Worm (Caenorhabditis elegans) whole organism, L4 larva: ENCODE results near the gene sdz-35.

Source experiments
- F10B5.3 ChIP-seq: sonication (generic microtip); optimal IDR thresholded peaks from 2 replicates; lab custom pipeline; 2016; ENCODE audit warnings: mild to moderate bottlenecking, missing genetic modification characterization, missing compliant biosample characterization
- F26F4.8 ChIP-seq: fragments of 200-800 bp; sonication (Bioruptor generic); conservative IDR thresholded peaks from 2 replicates; pipeline ENCODE4 v1.3.6; 2022; ENCODE audit warnings: missing genetic modification characterization, missing compliant biosample characterization
- F49E8.2 ChIP-seq: sonication (generic microtip); optimal IDR thresholded peaks from 2 replicates; lab custom pipeline; 2016; ENCODE audit warnings: missing compliant biosample characterization, mild to moderate bottlenecking, missing genetic modification characterization, borderline replicate concordance
- ZK337.2 ChIP-seq: fragments of 200-800 bp; sonication (Bioruptor generic); IDR thresholded peaks from 2 replicates; pipeline ENCODE4 v1.3.6; 2022; ENCODE audit warnings: missing genetic modification reagents, missing genetic modification characterization, missing compliant biosample characterization
- aha-1 ChIP-seq: fragments of 150-350 bp; peaks from one replicate; lab custom pipeline; 2014; ENCODE audit warnings: missing biosample characterization, missing genetic modification characterization
- attf-4 ChIP-seq: sonication (generic microtip); optimal IDR thresholded peaks from 3 replicates; lab custom pipeline; 2017; ENCODE audit warnings: missing biosample characterization, missing genetic modification characterization
- ceh-20 ChIP-seq: fragments of 200-800 bp; sonication (Bioruptor generic); IDR thresholded peaks from 2 replicates; pipeline ENCODE4 v1.3.6; 2022; ENCODE audit warnings: missing genetic modification reagents, missing genetic modification characterization, missing compliant biosample characterization
- ceh-32 ChIP-seq: sonication (generic microtip); optimal IDR thresholded peaks from 2 replicates; lab custom pipeline; 2016; ENCODE audit warnings: mild to moderate bottlenecking, missing genetic modification characterization, missing compliant biosample characterization; ENCODE audit not compliant: poor library complexity
- daf-16 ChIP-seq, 3 experiments: sonication (generic microtip); optimal IDR thresholded peaks; 2 replicates each; lab custom pipeline; 2016 to 2017; ENCODE audit warnings: missing genetic modification characterization in 3 of 3, missing genetic modification reagents in 3 of 3, mild to moderate bottlenecking in 2 of 3, missing compliant biosample characterization in 2 of 3, missing biosample characterization in 1 of 3, moderate library complexity in 1 of 3
- daf-19 ChIP-seq: fragments of 200-800 bp; sonication (Bioruptor generic); conservative IDR thresholded peaks from 2 replicates; pipeline ENCODE4 v1.3.6; 2022; ENCODE audit warnings: missing genetic modification characterization, missing compliant biosample characterization
- dmd-6 ChIP-seq: fragments of 200-800 bp; sonication (Bioruptor generic); IDR thresholded peaks from 2 replicates; pipeline ENCODE4 v1.3.6; 2022; ENCODE audit warnings: missing genetic modification reagents, missing genetic modification characterization, missing compliant biosample characterization
- dmd-9 ChIP-seq: fragments of 200-800 bp; sonication (Bioruptor generic); IDR thresholded peaks from 2 replicates; pipeline ENCODE4 v1.3.6; 2022; ENCODE audit warnings: missing genetic modification reagents, missing genetic modification characterization, missing compliant biosample characterization
- dpl-1 ChIP-seq: fragments of 150-350 bp; optimal IDR thresholded peaks from 2 replicates; lab custom pipeline; 2014; ENCODE audit warnings: missing biosample characterization, missing genetic modification reagents, missing genetic modification characterization
- dve-1 ChIP-seq: sonication (generic microtip); optimal IDR thresholded peaks from 2 replicates; lab custom pipeline; 2017; ENCODE audit warnings: antibody characterized with exemption, mild to moderate bottlenecking, missing genetic modification characterization, missing compliant biosample characterization; ENCODE audit not compliant: insufficient read depth
- gei-8 ChIP-seq: fragments of 200-800 bp; sonication (Bioruptor generic); optimal IDR thresholded peaks from 2 replicates; lab custom pipeline; 2018; ENCODE audit warnings: mild to moderate bottlenecking, missing genetic modification characterization, missing compliant biosample characterization
- hlh-30 ChIP-seq: sonication (generic microtip); optimal IDR thresholded peaks from 2 replicates; lab custom pipeline; 2017; ENCODE audit warnings: antibody characterized with exemption, mild to moderate bottlenecking, missing genetic modification characterization, missing compliant biosample characterization; ENCODE audit not compliant: insufficient read depth
- jun-1 ChIP-seq: fragments of 150-350 bp; optimal IDR thresholded peaks from 2 replicates; lab custom pipeline; 2014; ENCODE audit warnings: missing biosample characterization, missing genetic modification reagents, missing genetic modification characterization
- lir-3 ChIP-seq: sonication (generic microtip); optimal IDR thresholded peaks from 2 replicates; lab custom pipeline; 2016; ENCODE audit warnings: mild to moderate bottlenecking, missing genetic modification characterization, missing compliant biosample characterization
- mep-1 ChIP-seq: fragments of 150-350 bp; sonication (generic microtip); optimal IDR thresholded peaks from 3 replicates; lab custom pipeline; 2014; ENCODE audit warnings: missing biosample characterization, missing genetic modification characterization
- mes-2 ChIP-seq: sonication (generic microtip); optimal IDR thresholded peaks from 2 replicates; lab custom pipeline; 2016; ENCODE audit warnings: missing genotype, mild to moderate bottlenecking, missing genetic modification characterization, missing compliant biosample characterization; ENCODE audit not compliant: poor library complexity, severe bottlenecking
- nhr-102 ChIP-seq: sonication (generic microtip); optimal IDR thresholded peaks from 2 replicates; lab custom pipeline; 2016; ENCODE audit warnings: mild to moderate bottlenecking, missing genetic modification characterization, moderate library complexity, missing compliant biosample characterization
- nhr-11 ChIP-seq: fragments of 150-350 bp; optimal IDR thresholded peaks from 2 replicates; lab custom pipeline; 2014; ENCODE audit warnings: missing biosample characterization, missing genetic modification characterization
- nhr-28 ChIP-seq: fragments of 150-350 bp; optimal IDR thresholded peaks from 2 replicates; lab custom pipeline; 2014; ENCODE audit warnings: missing biosample characterization, missing genetic modification characterization
- rbr-2 ChIP-seq: sonication (generic microtip); optimal IDR thresholded peaks from 2 replicates; lab custom pipeline; 2016; ENCODE audit warnings: missing genotype, missing genetic modification characterization, missing compliant biosample characterization
- tag-97 ChIP-seq: fragments of 200-800 bp; sonication (Bioruptor generic); IDR thresholded peaks from 2 replicates; pipeline ENCODE4 v1.3.6; 2022; ENCODE audit warnings: missing genetic modification characterization, missing compliant biosample characterization
- tra-1 ChIP-seq: fragments of 200-800 bp; sonication (Bioruptor generic); IDR thresholded peaks from 2 replicates; pipeline ENCODE4 v1.3.6; 2022; ENCODE audit warnings: missing genetic modification reagents, missing genetic modification characterization, missing compliant biosample characterization
- unc-62 ChIP-seq, 3 experiments: fragments of 150-350 bp in 1 of 3; sonication (generic microtip); optimal IDR thresholded peaks in 2 of 3; peaks in 1 of 3; 1 replicate in 1 of 3; 2 replicates in 2 of 3; lab custom pipeline; 2014 to 2017; ENCODE audit warnings: missing biosample characterization in 3 of 3, missing genetic modification characterization in 3 of 3, missing genetic modification reagents in 3 of 3, missing genotype in 1 of 3
- vab-7 ChIP-seq: fragments of 200-800 bp; sonication (Bioruptor generic); IDR thresholded peaks from 2 replicates; pipeline ENCODE4 v1.3.6; 2022; ENCODE audit warnings: missing genetic modification reagents, missing genetic modification characterization, missing compliant biosample characterization
- zfp-3 ChIP-seq: fragments of 200-800 bp; sonication (Bioruptor generic); conservative IDR thresholded peaks from 2 replicates; pipeline ENCODE4 v1.3.6; 2022; ENCODE audit warnings: missing genetic modification reagents, missing genetic modification characterization, missing compliant biosample characterization
- zip-2 ChIP-seq: fragments of 150-350 bp; optimal IDR thresholded peaks from 2 replicates; lab custom pipeline; 2014; ENCODE audit warnings: missing biosample characterization, missing genetic modification characterization
- ztf-7 ChIP-seq: fragments of 150-350 bp; optimal IDR thresholded peaks from 2 replicates; lab custom pipeline; 2014; ENCODE audit warnings: missing biosample characterization, missing genetic modification characterization

The sdz-35 gene

ce11 chrII:3244758-3245157 is 36.2 kb upstream of the sdz-35 start (continued):
- no peak for TF ChIP-seq gei-8
- TF ChIP-seq nhr-28 (tag; lab: Kevin White, UChicago), result peak; percentile 48
- TF ChIP-seq dpl-1, result no peak
- no peak for TF ChIP-seq ZK337.2 (GFP tag; lab: Robert Waterston, UW)
- TF ChIP-seq ceh-20 (GFP tag; lab: Robert Waterston, UW), result no peak
- TF ChIP-seq dve-1 (tag; lab: Kevin White, UChicago), result peak; percentile 75

ce11 chrII:3244070-3244469 is 35.5 kb upstream of the sdz-35 start, which contains the start of gene C17F4.12:
C17F4.12 (minus strand) TSS chrII:3244170.
- no peak for TF ChIP-seq mep-1 (tag; lab: Kevin White, UChicago)

- peak; percentile 0 for TF ChIP-seq nhr-28 (tag; lab: Kevin White, UChicago)
- TF ChIP-seq ceh-20 (GFP tag; lab: Robert Waterston, UW), result no peak
Measured at ce11 chrII:3241842-3242241, 33.3 kb upstream of the sdz-35 start.

ce11 chrII:3240207-3240606 is 31.6 kb upstream of the sdz-35 start, which contains the start of gene C17F4.3:
C17F4.3 (plus strand) TSS chrII:3240507.
- TF ChIP-seq unc-62 (GFP tag; optimal IDR thresholded peaks at IDR 0.05 in 1 of 2; lab: Kevin White, UChicago) (peak in 1 of 2 experiments; percentile 70), unc-62 (tag; optimal IDR thresholded peaks at IDR 0.05; lab: Kevin White, UChicago) (no peak), dmd-9 (GFP tag; lab: Robert Waterston, UW) (no peak)

ce11 chrII:3237038-3237521 is 28.5 kb upstream of the sdz-35 start, which contains the start of the genes srz-67 and C17F4.11:
srz-67 (minus strand) TSS chrII:3237138.
C17F4.11 (plus strand) TSS chrII:3237471.
- TF ChIP-seq F49E8.2, result no peak
- TF ChIP-seq unc-62 (GFP tag; optimal IDR thresholded peaks at IDR 0.05 in 1 of 2; lab: Kevin White, UChicago), result peak in 1 of 2 experiments; percentile 2
- no peak for TF ChIP-seq unc-62 (tag; optimal IDR thresholded peaks at IDR 0.05; lab: Kevin White, UChicago)

- TF ChIP-seq zip-2 (tag; lab: Kevin White, UChicago) (no peak), ztf-7 (tag; lab: Kevin White, UChicago) (no peak), hlh-30 (tag; lab: Kevin White, UChicago) (no peak)
Measured at ce11 chrII:3234725-3235124, 26.1 kb upstream of the sdz-35 start, which contains the start of gene C17F4.8. C17F4.8 (minus strand) TSS chrII:3234825.

ce11 chrII:3230422-3230821 is 21.8 kb upstream of the sdz-35 start, which contains the start of gene srh-297:
srh-297 (minus strand) TSS chrII:3230522.
- TF ChIP-seq nhr-102 (tag; lab: Kevin White, UChicago) (no peak), mes-2 (tag; lab: Kevin White, UChicago) (no peak), dmd-9 (GFP tag; lab: Robert Waterston, UW) (no peak), zfp-3 (GFP tag; lab: Robert Waterston, UW) (no peak), lir-3 (no peak), tag-97 (GFP tag; lab: Robert Waterston, UW) (no peak)

ce11 chrII:3225780-3226179 is 17.2 kb upstream of the sdz-35 start, which contains the start of gene ZC239.17:
ZC239.17 (minus strand) TSS chrII:3225880.
- TF ChIP-seq daf-16 (GFP tag; optimal IDR thresholded peaks at IDR 0.05; lab: Kevin White, UChicago) (no peak), daf-16 (tag; optimal IDR thresholded peaks at IDR 0.05; lab: Kevin White, UChicago) (no peak), daf-19 (GFP tag; lab: Robert Waterston, UW) (no peak), dmd-6 (no peak), vab-7 (GFP tag; lab: Robert Waterston, UW) (no peak), rbr-2 (tag; lab: Kevin White, UChicago) (no peak), F26F4.8 (GFP tag; lab: Robert Waterston, UW) (no peak), ztf-7 (tag; lab: Kevin White, UChicago) (no peak), aha-1 (tag; lab: Kevin White, UChicago) (no peak), tra-1 (GFP tag; lab: Robert Waterston, UW) (no peak), ceh-32 (no peak), jun-1 (tag; lab: Kevin White, UChicago) (no peak), F10B5.3 (tag; lab: Kevin White, UChicago) (no peak), nhr-11 (tag; lab: Kevin White, UChicago) (no peak), attf-4 (tag; lab: Kevin White, UChicago) (no peak)
